Fruit fly (Drosophila melanogaster): ENCODE measurements around the gene CG4619.

DNA sequence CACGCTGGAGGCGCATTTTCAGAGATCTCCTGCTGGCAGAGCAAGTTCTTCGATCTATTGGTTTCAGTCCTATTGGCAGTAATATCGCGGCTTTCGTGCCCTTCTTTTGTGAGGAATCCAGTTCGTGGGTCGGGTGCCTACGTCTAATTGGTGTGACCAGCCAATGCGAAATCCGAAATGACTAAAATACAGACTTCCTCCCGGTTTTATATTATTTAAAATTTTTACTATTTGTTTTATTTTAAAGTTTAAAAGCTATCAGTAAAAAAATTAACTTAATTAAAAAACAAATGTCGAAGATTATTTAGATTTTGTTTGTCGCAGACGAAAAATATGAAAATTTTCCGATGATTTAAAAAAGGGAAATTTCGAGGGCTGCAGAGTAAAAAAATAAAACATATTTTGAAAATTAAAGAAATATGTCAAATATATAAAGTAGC, 25.0 kb downstream of the CG4619 start, which contains the start of gene CG5850:
- TF ChIP-seq brk (GFP tag; optimal IDR thresholded peaks at IDR 0.05) (no peak), CG32264 (GFP tag; optimal IDR thresholded peaks at IDR 0.05) (no peak), br (GFP tag; optimal IDR thresholded peaks at IDR 0.05) (no peak), Hr78 (GFP tag; optimal IDR thresholded peaks at IDR 0.05) (no peak), woc (GFP tag; optimal IDR thresholded peaks at IDR 0.05) (no peak), pan (optimal IDR thresholded peaks at IDR 0.05) (no peak), h (GFP tag; optimal IDR thresholded peaks at IDR 0.05) (no peak), OdsH (GFP tag; optimal IDR thresholded peaks at IDR 0.05) (no peak), fru (GFP tag; optimal IDR thresholded peaks at IDR 0.05) (no peak), foxo (GFP tag; optimal IDR thresholded peaks at IDR 0.05) (peak in 1 of 2 experiments; percentile 14), GATAd (GFP tag; optimal IDR thresholded peaks at IDR 0.05) (no peak), CrebA (GFP tag; optimal IDR thresholded peaks at IDR 0.05; ENCODE audit: borderline replicate concordance) (no peak), Abd-B (GFP tag; optimal IDR thresholded peaks at IDR 0.05) (no peak)

All from whole organism, wandering third instar larva.